Worm (Caenorhabditis elegans): Measurements from ENCODE around the gene pxl-1.

Gene pxl-1

DNA sequence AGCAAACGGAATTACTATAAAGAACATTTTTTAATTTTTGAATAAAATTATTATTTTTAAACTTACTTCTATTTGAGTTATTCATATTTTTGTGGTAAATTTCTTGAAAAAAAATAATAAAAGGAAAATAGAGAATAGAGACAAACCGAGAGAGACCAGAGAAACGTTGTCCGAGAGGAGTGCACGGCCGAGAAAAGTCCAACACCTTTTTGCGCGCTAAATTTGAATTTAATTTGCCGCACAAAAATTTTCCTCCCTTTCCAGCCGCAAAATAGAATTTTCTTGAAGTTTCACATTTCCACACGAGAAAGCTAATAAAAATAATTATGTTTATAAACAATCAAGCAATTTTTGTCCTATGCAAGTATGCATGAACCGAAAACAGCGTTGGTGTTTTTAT, 24.1 kb downstream of the pxl-1 start, which contains the start of the genes F01F1.11 and F01F1.3 (continued):
- TF ChIP-seq lsy-27 (tag; optimal IDR thresholded peaks at IDR 0.05; ENCODE audit: borderline replicate concordance, insufficient read depth) (no peak), rec-8 (tag; optimal IDR thresholded peaks at IDR 0.05) (peak; percentile 23 to 31), ceh-100 (GFP tag; IDR thresholded peaks at IDR 0.05) (peak; percentile 36; the same call in 1 of the 2 replicates), unc-130 (GFP tag; optimal IDR thresholded peaks at IDR 0.05) (peak; percentile 91), sdz-38 (tag; optimal IDR thresholded peaks at IDR 0.05) (no peak), lsl-1 (GFP tag; optimal IDR thresholded peaks at IDR 0.05) (peak; percentile 61), T07F8.4 (tag; optimal IDR thresholded peaks at IDR 0.05) (no peak), F49E8.2 (tag; optimal IDR thresholded peaks at IDR 0.05; ENCODE audit: insufficient read depth) (peak; percentile 42), dpl-1 (GFP tag; optimal IDR thresholded peaks at IDR 0.05) (peak; percentile 81), akir-1 (GFP tag; optimal IDR thresholded peaks at IDR 0.05) (no peak), nhr-179 (tag; optimal IDR thresholded peaks at IDR 0.05) (no peak), K11D2.4 (GFP tag; IDR thresholded peaks at IDR 0.05) (peak; percentile 57), egrh-3 (GFP tag; IDR thresholded peaks at IDR 0.05) (no peak), F52B5.7 (tag; optimal IDR thresholded peaks at IDR 0.05) (no peak)

DNA sequence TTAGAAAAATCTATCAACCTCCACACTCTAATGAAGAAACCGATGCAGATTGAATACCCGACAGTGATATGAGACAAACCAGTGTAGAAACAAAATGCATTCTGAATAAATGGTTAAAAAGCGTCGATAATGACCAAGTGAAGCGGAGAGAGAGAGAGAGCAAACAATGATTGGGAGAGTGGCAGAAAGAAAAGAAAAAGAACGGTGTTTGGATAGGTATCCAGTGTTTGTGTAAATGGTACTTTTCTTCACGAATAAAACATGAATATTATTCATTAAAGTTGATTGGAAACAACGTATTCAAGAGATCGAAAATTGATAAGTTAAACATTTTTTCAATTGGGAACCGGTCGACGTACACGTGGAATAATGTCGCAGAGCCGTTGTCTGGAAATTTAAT, 26.4 kb downstream of the pxl-1 start, which contains the start of gene F01F1.15:
Gene F01F1.15, minus strand, starts transcription at position 101 of the 400 bp plus-strand sequence.
- TF ChIP-seq nhr-90 (tag; optimal IDR thresholded peaks at IDR 0.05) (no peak), C17E4.6 (GFP tag; IDR thresholded peaks at IDR 0.05) (no peak), unc-62 (GFP tag; optimal IDR thresholded peaks at IDR 0.05) (no peak), dpff-1 (tag; optimal IDR thresholded peaks at IDR 0.05) (no peak), let-607 (tag; optimal IDR thresholded peaks at IDR 0.05) (no peak), nfya-2 (GFP tag; IDR thresholded peaks at IDR 0.05) (no peak)

DNA sequence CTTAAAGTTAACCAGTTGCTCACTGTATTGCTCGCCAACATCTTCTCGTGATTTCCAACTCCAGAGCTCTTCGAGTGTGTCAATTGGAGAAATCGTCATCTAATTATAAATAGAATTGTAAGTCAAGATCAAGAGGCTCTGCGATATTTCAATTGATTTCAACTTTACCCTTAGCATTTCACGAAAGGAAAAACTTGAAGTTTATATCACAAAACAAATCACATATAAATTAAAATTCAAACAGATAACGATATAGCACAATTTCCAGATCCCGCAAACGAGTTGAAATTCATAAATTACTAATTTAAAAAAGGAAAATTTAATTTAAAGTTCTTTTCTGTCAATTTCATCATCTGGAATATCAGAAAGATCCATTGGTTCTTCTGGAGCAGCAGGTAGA, 27.4 kb downstream of the pxl-1 start, which contains the start of gene eng-1:
Gene eng-1, minus strand, starts transcription at position 101 of the 400 bp plus-strand sequence.
- TF ChIP-seq attf-3 (GFP tag; conservative IDR thresholded peaks at IDR 0.05) (no peak), Y67H2A.10 (GFP tag; conservative IDR thresholded peaks at IDR 0.05) (no peak), B0261.1 (tag; optimal IDR thresholded peaks at IDR 0.05) (no peak), repo-1 (tag; optimal IDR thresholded peaks at IDR 0.05) (no peak), madf-6 (GFP tag; IDR thresholded peaks at IDR 0.05) (no peak), C17E4.6 (GFP tag; IDR thresholded peaks at IDR 0.05) (no peak), hsf-1 (GFP tag; IDR thresholded peaks at IDR 0.05) (no peak), hlh-12 (tag; optimal IDR thresholded peaks at IDR 0.05) (no peak), cebp-1 (GFP tag; IDR thresholded peaks at IDR 0.05) (no peak), cebp-1 (tag; optimal IDR thresholded peaks at IDR 0.05) (no peak), efl-1 (GFP tag; optimal IDR thresholded peaks at IDR 0.05) (no peak), dox-1 (GFP tag; IDR thresholded peaks at IDR 0.05) (no peak), Y53F4B.3 (GFP tag; IDR thresholded peaks at IDR 0.05) (no peak), attf-6 (GFP tag; IDR thresholded peaks at IDR 0.05) (no peak), akir-1 (GFP tag; optimal IDR thresholded peaks at IDR 0.05) (no peak), dpff-1 (tag; optimal IDR thresholded peaks at IDR 0.05) (no peak), ztf-6 (GFP tag; IDR thresholded peaks at IDR 0.05) (no peak), Y95B8A.8 (GFP tag; IDR thresholded peaks at IDR 0.05) (no peak)

DNA sequence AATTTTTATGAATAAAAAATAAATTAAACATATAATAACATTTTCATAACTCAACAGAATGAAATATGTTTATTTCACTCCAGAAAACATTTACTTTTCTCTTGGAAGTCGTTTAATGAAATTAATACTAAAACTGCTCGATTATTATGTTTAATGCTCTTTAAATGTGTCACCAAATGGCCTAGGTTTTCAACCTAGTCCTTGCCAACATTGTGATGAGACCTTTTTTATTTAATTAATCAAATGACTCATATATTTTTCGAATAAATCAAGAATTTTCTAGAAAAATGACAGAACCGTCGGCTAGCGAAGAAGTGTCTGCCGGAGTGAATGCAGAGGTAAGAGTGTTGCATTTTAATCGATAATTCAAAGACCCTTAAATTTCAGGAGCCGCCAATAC, 31.5 kb downstream of the pxl-1 start, which contains the start of gene rabn-5:
Gene rabn-5, plus strand, starts transcription at position 284 of the 400 bp plus-strand sequence.
- TF ChIP-seq ztf-25 (GFP tag; IDR thresholded peaks at IDR 0.05) (no peak), cebp-1 (GFP tag; IDR thresholded peaks at IDR 0.05) (no peak), cebp-1 (tag; optimal IDR thresholded peaks at IDR 0.05) (peak; percentile 7), sea-2 (GFP tag; IDR thresholded peaks at IDR 0.05) (no peak)

Measured in whole organism, young adult.